Worm (Caenorhabditis elegans) whole organism, early embryonic: Measurements from ENCODE around the gene sysm-1.
A peak's percentile ranks its signal among the peaks of the same experiment; 100 is the strongest.

Experiments used
- B0310.2 ChIP-seq: sonication (generic microtip); optimal IDR thresholded peaks from 2 replicates; lab custom pipeline; 2016; ENCODE audit warnings: mild to moderate bottlenecking, missing genetic modification characterization, missing compliant biosample characterization
- F13C5.2 ChIP-seq: sonication (generic microtip); optimal IDR thresholded peaks from 2 replicates; lab custom pipeline; 2017; ENCODE audit warnings: mild to moderate bottlenecking, missing genetic modification characterization, inconsistent platforms, missing compliant biosample characterization
- aly-1 ChIP-seq: sonication (generic microtip); optimal IDR thresholded peaks from 2 replicates; lab custom pipeline; 2016; ENCODE audit warnings: missing genetic modification characterization, missing compliant biosample characterization
- ama-1 ChIP-seq: fragments of 150-350 bp; optimal IDR thresholded peaks from 2 replicates; lab custom pipeline; 2014
- ceh-13 ChIP-seq: fragments of 200-800 bp; sonication (Bioruptor generic); optimal IDR thresholded peaks from 2 replicates; lab custom pipeline; 2018; ENCODE audit warnings: mild to moderate bottlenecking, missing genetic modification characterization, missing compliant biosample characterization
- ceh-36 ChIP-seq: sonication (generic microtip); optimal IDR thresholded peaks from 2 replicates; lab custom pipeline; 2016; ENCODE audit warnings: missing genetic modification characterization, inconsistent platforms, missing compliant biosample characterization
- ets-7 ChIP-seq: sonication (generic microtip); optimal IDR thresholded peaks from 2 replicates; lab custom pipeline; 2016; ENCODE audit warnings: missing genotype, missing genetic modification characterization, missing compliant biosample characterization
- flt-1 ChIP-seq: fragments of 200-800 bp; sonication (Bioruptor generic); IDR thresholded peaks from 2 replicates; pipeline ENCODE4 v1.3.6; 2022; ENCODE audit warnings: missing genetic modification characterization, missing compliant biosample characterization
- hmbx-1 ChIP-seq: sonication (generic microtip); optimal IDR thresholded peaks from 2 replicates; lab custom pipeline; 2016; ENCODE audit warnings: mild to moderate bottlenecking, missing genetic modification characterization, missing compliant biosample characterization
- hmg-4 ChIP-seq: fragments of 200-800 bp; sonication (Bioruptor generic); optimal IDR thresholded peaks from 2 replicates; lab custom pipeline; 2018; ENCODE audit warnings: mild to moderate bottlenecking, missing genetic modification characterization, missing compliant biosample characterization
- hnd-1 ChIP-seq: sonication (generic microtip); optimal IDR thresholded peaks from 2 replicates; lab custom pipeline; 2016; ENCODE audit warnings: missing genetic modification characterization, missing compliant biosample characterization
- pes-1 ChIP-seq: fragments of 200-800 bp; sonication (Bioruptor generic); IDR thresholded peaks from 2 replicates; pipeline ENCODE4 v1.3.6; 2022; ENCODE audit warnings: missing genetic modification reagents, missing genetic modification characterization, missing compliant biosample characterization
- scrt-1 ChIP-seq: fragments of 200-800 bp; sonication (Bioruptor generic); IDR thresholded peaks from 2 replicates; pipeline ENCODE4 v1.3.6; 2022; ENCODE audit warnings: missing genetic modification characterization, missing compliant biosample characterization
- sea-1 ChIP-seq: fragments of 200-800 bp; sonication (Bioruptor generic); conservative IDR thresholded peaks from 2 replicates; pipeline ENCODE4 v1.3.6; 2022; ENCODE audit warnings: missing genetic modification characterization, missing compliant biosample characterization
- tbx-11 ChIP-seq: fragments of 200-800 bp; sonication (Bioruptor generic); IDR thresholded peaks from 2 replicates; pipeline ENCODE4 v1.3.6; 2022; ENCODE audit warnings: missing genetic modification characterization, missing compliant biosample characterization
- tbx-37 ChIP-seq: fragments of 200-800 bp; sonication (Bioruptor generic); conservative IDR thresholded peaks from 2 replicates; pipeline ENCODE4 v1.3.6; 2022; ENCODE audit warnings: missing genetic modification reagents, missing genetic modification characterization, missing compliant biosample characterization
- tra-4 ChIP-seq: sonication (generic microtip); optimal IDR thresholded peaks from 2 replicates; lab custom pipeline; 2017; ENCODE audit warnings: missing genetic modification characterization, missing compliant biosample characterization

Gene sysm-1

ce11 chrII:9112851-9113250 is 29.9 kb upstream of the sysm-1 start, which contains the start of gene jun-1:
Gene jun-1 (plus strand): TSS chrII:9113157.
- TF ChIP-seq aly-1 (tag; lab: Kevin White, UChicago) (no peak), hmg-4 (peak; percentile 26), B0310.2 (tag; lab: Kevin White, UChicago) (no peak), tra-4 (tag; lab: Kevin White, UChicago) (no peak), pes-1 (no peak), scrt-1 (GFP tag; lab: Robert Waterston, UW) (0 out of 2 replicates have a peak, but pooled peaks have one; percentile 6), ceh-13 (no peak), tbx-37 (GFP tag; lab: Robert Waterston, UW) (no peak), flt-1 (no peak), F13C5.2 (no peak), hmbx-1 (no peak), ceh-36 (tag; lab: Kevin White, UChicago) (no peak), sea-1 (GFP tag; lab: Robert Waterston, UW) (no peak), ama-1 (no peak), hnd-1 (tag; lab: Kevin White, UChicago) (no peak), tbx-11 (GFP tag; lab: Robert Waterston, UW) (no peak), ets-7 (tag; lab: Kevin White, UChicago) (no peak)

DNA sequence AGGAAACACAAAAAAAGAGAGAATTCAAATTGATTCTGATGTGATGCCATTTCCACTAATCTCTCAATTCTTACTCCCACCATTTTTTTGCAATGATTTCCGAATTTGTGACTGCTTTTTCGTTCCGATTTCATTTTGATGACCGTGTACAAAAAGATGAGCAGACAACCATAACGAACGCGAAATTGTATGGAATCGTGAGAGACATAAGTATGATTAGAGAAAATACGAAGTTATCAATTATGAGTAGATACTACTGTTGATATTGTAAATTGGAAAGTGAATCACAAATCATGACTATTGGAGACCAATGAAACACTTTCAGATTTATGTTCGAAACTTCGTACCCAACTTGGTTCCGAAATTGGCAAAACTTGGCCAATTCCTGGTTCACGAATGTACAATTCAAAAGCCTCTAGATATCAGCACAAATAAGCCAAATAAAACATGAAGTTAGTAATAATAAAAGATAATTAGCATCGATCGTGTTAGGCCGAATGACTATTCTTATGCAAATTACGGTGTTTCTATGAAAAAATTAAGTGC is 28.6 kb upstream of the sysm-1 start:
- TF ChIP-seq B0310.2 (tag; lab: Kevin White, UChicago) (no peak), ets-7 (tag; lab: Kevin White, UChicago) (no peak), F13C5.2 (no peak), sea-1 (GFP tag; lab: Robert Waterston, UW) (no peak), ama-1 (no peak), ceh-13 (no peak), pes-1 (no peak), flt-1 (no peak), scrt-1 (GFP tag; lab: Robert Waterston, UW) (no peak), tbx-37 (GFP tag; lab: Robert Waterston, UW) (no peak), ceh-36 (tag; lab: Kevin White, UChicago) (no peak), tbx-11 (GFP tag; lab: Robert Waterston, UW) (no peak)

DNA sequence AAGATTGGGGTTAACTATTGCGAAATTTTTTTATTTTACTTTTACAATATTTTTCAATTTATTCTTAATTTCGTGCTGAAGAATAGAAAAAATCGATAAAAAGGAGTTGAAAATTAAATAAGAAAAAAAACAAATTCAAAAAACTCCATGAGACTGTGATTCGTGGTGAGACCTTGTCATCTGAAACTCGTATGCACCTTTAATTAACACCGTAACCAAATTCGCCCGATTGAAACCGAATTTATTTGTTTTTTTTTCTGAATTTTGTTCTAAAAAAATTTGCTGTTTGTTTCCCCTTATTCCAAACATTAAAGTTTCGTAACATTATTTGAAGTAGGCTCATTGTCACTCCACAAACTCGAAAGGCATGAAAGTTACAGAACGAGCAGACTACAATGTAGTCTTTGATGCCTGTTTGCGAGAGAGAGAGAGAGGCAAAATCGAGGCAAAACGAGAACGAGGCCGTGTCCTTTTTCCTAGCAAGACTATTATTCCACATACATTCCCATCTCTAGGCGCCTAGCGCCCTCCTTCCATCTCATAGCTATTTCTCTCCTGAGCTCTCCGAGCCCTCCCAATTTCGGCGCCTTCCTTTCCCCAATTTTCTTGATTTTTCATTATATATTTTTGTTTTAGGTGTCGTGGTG is 26.0 kb upstream of the sysm-1 start, which contains the start of gene T24H10.4:
Gene T24H10.4, plus strand, starts transcription at position 630 of the 647 bp plus-strand sequence.
- TF ChIP-seq hnd-1 (tag; lab: Kevin White, UChicago) (no peak), tra-4 (tag; lab: Kevin White, UChicago) (no peak), sea-1 (GFP tag; lab: Robert Waterston, UW) (no peak), ceh-13 (no peak), pes-1 (no peak), flt-1 (no peak), ceh-36 (tag; lab: Kevin White, UChicago) (no peak), hmg-4 (no peak), aly-1 (tag; lab: Kevin White, UChicago) (no peak), hmbx-1 (no peak), F13C5.2 (no peak)

DNA sequence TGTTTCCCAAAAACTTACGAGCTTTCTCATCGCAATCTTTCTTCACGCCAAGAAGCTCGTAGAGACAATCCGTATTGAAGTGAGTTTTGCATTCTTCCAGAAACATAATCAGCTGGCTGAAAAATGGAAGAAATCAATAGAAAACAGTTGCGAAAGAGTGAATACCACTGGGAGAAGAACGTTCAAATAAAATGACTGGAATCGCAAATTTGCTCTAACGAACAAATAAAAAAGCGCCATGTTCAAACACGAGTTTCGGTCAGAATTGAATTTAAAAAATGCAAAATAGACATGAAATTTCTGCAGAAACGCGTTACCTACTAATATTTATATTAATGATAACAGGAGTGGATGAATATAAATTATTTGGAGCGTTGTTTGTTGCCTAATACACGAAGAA is 25.4 kb upstream of the sysm-1 start, which contains the start of gene dnj-23:
Gene dnj-23, minus strand, starts transcription at position 158 of the 400 bp plus-strand sequence.
- TF ChIP-seq scrt-1 (GFP tag; lab: Robert Waterston, UW) (no peak), F13C5.2 (no peak), hnd-1 (tag; lab: Kevin White, UChicago) (no peak), hmg-4 (no peak), flt-1 (no peak), sea-1 (GFP tag; lab: Robert Waterston, UW) (no peak), ceh-36 (tag; lab: Kevin White, UChicago) (no peak), hmbx-1 (no peak), tbx-11 (GFP tag; lab: Robert Waterston, UW) (no peak), tra-4 (tag; lab: Kevin White, UChicago) (no peak), pes-1 (no peak)

ce11 chrII:9107095-9107769 is 24.2 kb upstream of the sysm-1 start, which contains the start of gene dyrb-1:
Gene dyrb-1 (minus strand): TSS chrII:9107145.
- no peak for TF ChIP-seq F13C5.2
- no peak for TF ChIP-seq tbx-37 (GFP tag; lab: Robert Waterston, UW)
- no peak for TF ChIP-seq ets-7 (tag; lab: Kevin White, UChicago)
- no peak for TF ChIP-seq flt-1
- no peak for TF ChIP-seq hmbx-1
- TF ChIP-seq tbx-11 (GFP tag; lab: Robert Waterston, UW): no peak
- no peak for TF ChIP-seq ceh-36 (tag; lab: Kevin White, UChicago)
- TF ChIP-seq scrt-1 (GFP tag; lab: Robert Waterston, UW): no peak
- TF ChIP-seq ama-1: no peak
- TF ChIP-seq hnd-1 (tag; lab: Kevin White, UChicago): no peak
- no peak for TF ChIP-seq pes-1
- TF ChIP-seq B0310.2 (tag; lab: Kevin White, UChicago): no peak
- TF ChIP-seq ceh-13: no peak
- TF ChIP-seq sea-1 (GFP tag; lab: Robert Waterston, UW): no peak
- TF ChIP-seq aly-1 (tag; lab: Kevin White, UChicago): no peak
- no peak for TF ChIP-seq hmg-4
- TF ChIP-seq tra-4 (tag; lab: Kevin White, UChicago): no peak

DNA sequence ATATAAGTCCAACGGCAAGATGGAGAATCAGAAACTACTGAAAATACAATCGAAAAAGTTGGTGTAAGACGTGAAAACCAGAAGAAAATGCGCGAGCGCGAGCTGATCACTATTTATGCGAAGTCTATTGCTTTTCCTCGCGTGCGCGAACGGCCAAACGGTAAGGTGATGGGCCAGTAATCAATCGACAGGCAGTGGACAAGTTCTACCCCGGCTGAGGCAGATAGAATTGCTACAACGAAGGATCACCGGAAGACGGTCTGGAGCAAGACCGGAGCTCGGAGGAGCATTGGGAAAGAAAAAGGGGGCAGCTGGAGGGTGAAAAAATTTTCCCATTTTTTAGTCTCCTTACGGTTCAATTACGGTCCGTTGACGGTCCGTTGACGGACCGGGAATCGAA is 19.6 kb upstream of the sysm-1 start:
- TF ChIP-seq tbx-11 (GFP tag; lab: Robert Waterston, UW) (peak; percentile 71), flt-1 (peak; percentile 66), sea-1 (GFP tag; lab: Robert Waterston, UW) (peak; percentile 66), scrt-1 (GFP tag; lab: Robert Waterston, UW) (peak; percentile 79), pes-1 (peak; percentile 76), tbx-37 (GFP tag; lab: Robert Waterston, UW) (0 out of 2 replicates have a peak, but pooled peaks have one; percentile 31)

DNA sequence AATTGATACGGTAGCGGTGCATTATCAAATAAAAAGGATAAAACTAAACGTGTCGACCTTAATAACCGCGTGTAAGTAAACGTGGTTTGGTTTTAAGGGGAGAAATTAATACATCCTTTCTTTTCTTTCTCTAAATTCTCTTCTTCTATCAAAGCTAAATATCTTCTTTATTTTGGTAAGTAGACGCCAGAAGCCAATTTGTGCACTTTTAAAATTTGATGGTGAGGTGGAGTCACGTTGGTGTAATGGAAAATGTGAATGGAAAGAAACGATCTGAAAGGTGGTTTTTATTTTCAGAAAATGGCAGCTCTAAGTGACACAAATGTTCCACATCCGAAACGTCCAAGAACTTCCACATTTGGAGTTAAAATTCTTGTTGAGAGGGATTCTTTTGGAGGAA is 17.8 kb upstream of the sysm-1 start, which contains the start of gene T24H10.5:
Gene T24H10.5, plus strand, starts transcription at position 301 of the 400 bp plus-strand sequence.
- TF ChIP-seq ceh-13 (no peak), pes-1 (no peak), B0310.2 (tag; lab: Kevin White, UChicago) (no peak), ama-1 (no peak), sea-1 (GFP tag; lab: Robert Waterston, UW) (no peak), aly-1 (tag; lab: Kevin White, UChicago) (no peak), tbx-37 (GFP tag; lab: Robert Waterston, UW) (no peak), flt-1 (no peak), tra-4 (tag; lab: Kevin White, UChicago) (no peak), hmg-4 (no peak), ets-7 (tag; lab: Kevin White, UChicago) (no peak)
